Fruit fly (Drosophila melanogaster) whole organism, prepupa: ENCODE data around the gene CG42269.

Experiments
- CG10631 ChIP-seq: fragments of 200-800 bp; sonication (Bioruptor generic); optimal IDR thresholded peaks from 2 replicates; lab custom pipeline; 2016; ENCODE audit warnings: missing biosample characterization, missing genetic modification characterization
- CG10669 ChIP-seq: fragments of 200-800 bp; sonication (Bioruptor generic); optimal IDR thresholded peaks from 3 replicates; lab custom pipeline; 2018; ENCODE audit warnings: missing biosample characterization, mild to moderate bottlenecking, missing genetic modification characterization, moderate library complexity
- CG11762 ChIP-seq: fragments of 200-800 bp; sonication (Bioruptor generic); optimal IDR thresholded peaks from 3 replicates; lab custom pipeline; 2016; ENCODE audit warnings: missing biosample characterization, missing genetic modification characterization; ENCODE audit not compliant: insufficient read depth
- CG11902 ChIP-seq: fragments of 200-800 bp; sonication (Bioruptor generic); optimal IDR thresholded peaks from 3 replicates; lab custom pipeline; 2016; ENCODE audit warnings: missing biosample characterization, missing genetic modification characterization
- CG15336 ChIP-seq: fragments of 200-800 bp; sonication (Bioruptor generic); IDR thresholded peaks from 2 replicates; pipeline ENCODE4 v1.3.6; 2022; ENCODE audit warnings: missing biosample characterization, missing genetic modification characterization
- CG16779 ChIP-seq: fragments of 200-800 bp; sonication (Bioruptor generic); optimal IDR thresholded peaks from 3 replicates; lab custom pipeline; 2017; ENCODE audit warnings: missing biosample characterization, mild to moderate bottlenecking, missing genetic modification characterization
- CG31627 ChIP-seq: fragments of 200-800 bp; sonication (Bioruptor generic); optimal IDR thresholded peaks from 3 replicates; lab custom pipeline; 2016; ENCODE audit warnings: missing biosample characterization, missing genetic modification characterization
- CG32006 ChIP-seq: fragments of 200-800 bp; sonication (Bioruptor generic); optimal IDR thresholded peaks from 3 replicates; lab custom pipeline; 2017; ENCODE audit warnings: missing biosample characterization, mild to moderate bottlenecking, missing genetic modification characterization
- CG3919 ChIP-seq: fragments of 200-800 bp; sonication (Bioruptor generic); optimal IDR thresholded peaks from 3 replicates; lab custom pipeline; 2016; ENCODE audit warnings: missing biosample characterization, missing genetic modification characterization
- CG4318 ChIP-seq: fragments of 200-800 bp; sonication (Bioruptor generic); optimal IDR thresholded peaks from 3 replicates; lab custom pipeline; 2017; ENCODE audit warnings: missing biosample characterization, mild to moderate bottlenecking, missing genetic modification characterization
- CG6276 ChIP-seq: fragments of 200-800 bp; sonication (Bioruptor generic); optimal IDR thresholded peaks from 2 replicates; lab custom pipeline; 2017; ENCODE audit warnings: missing biosample characterization, mild to moderate bottlenecking, missing genetic modification characterization
- CG6792 ChIP-seq: fragments of 200-800 bp; sonication (Bioruptor generic); optimal IDR thresholded peaks from 3 replicates; lab custom pipeline; 2016; ENCODE audit warnings: missing biosample characterization, missing genetic modification characterization
- CG6808 ChIP-seq: fragments of 200-800 bp; sonication (Bioruptor generic); optimal IDR thresholded peaks from 3 replicates; lab custom pipeline; 2017; ENCODE audit warnings: missing biosample characterization, missing genetic modification characterization, mild to moderate bottlenecking, moderate library complexity, missing genetic modification reagents
- CG6854 ChIP-seq: fragments of 200-800 bp; sonication (Bioruptor generic); optimal IDR thresholded peaks from 2 replicates; lab custom pipeline; 2017; ENCODE audit warnings: missing biosample characterization, mild to moderate bottlenecking, missing genetic modification characterization
- CG7368 ChIP-seq: fragments of 200-800 bp; sonication (Bioruptor generic); optimal IDR thresholded peaks from 3 replicates; lab custom pipeline; 2016; ENCODE audit warnings: missing biosample characterization, missing genetic modification characterization
- CG8119 ChIP-seq: fragments of 200-800 bp; sonication (Bioruptor generic); IDR thresholded peaks from 3 replicates; pipeline ENCODE4 v1.3.6; 2022; ENCODE audit warnings: missing biosample characterization, missing genetic modification characterization
- CG8319 ChIP-seq: fragments of 200-800 bp; sonication (Bioruptor generic); optimal IDR thresholded peaks from 3 replicates; lab custom pipeline; 2016; ENCODE audit warnings: missing biosample characterization, missing genetic modification characterization
- CG8632 ChIP-seq: fragments of 200-800 bp; sonication (Bioruptor generic); optimal IDR thresholded peaks from 3 replicates; lab custom pipeline; 2016; ENCODE audit warnings: missing biosample characterization, missing genetic modification characterization
- CG9139 ChIP-seq: fragments of 200-800 bp; sonication (Bioruptor generic); optimal IDR thresholded peaks from 3 replicates; lab custom pipeline; 2017; ENCODE audit warnings: missing biosample characterization, mild to moderate bottlenecking, missing genetic modification characterization
- Eip75B ChIP-seq: fragments of 200-800 bp; sonication (Bioruptor generic); optimal IDR thresholded peaks from 3 replicates; lab custom pipeline; 2016; ENCODE audit warnings: missing biosample characterization, missing genetic modification characterization
- Eip78C ChIP-seq: fragments of 200-800 bp; sonication (Bioruptor generic); peaks from one replicate; lab custom pipeline; 2016; ENCODE audit warnings: missing biosample characterization, missing genetic modification characterization
- Gug ChIP-seq: fragments of 200-800 bp; sonication (Bioruptor generic); IDR thresholded peaks from 2 replicates; pipeline ENCODE4 v1.3.6; 2022; ENCODE audit warnings: missing biosample characterization, missing genetic modification characterization
- Hr38 ChIP-seq: sonication (Bioruptor generic); optimal IDR thresholded peaks from 2 replicates; lab custom pipeline; 2016; ENCODE audit warnings: missing biosample characterization, missing genetic modification characterization
- Hr39 ChIP-seq: fragments of 200-800 bp; sonication (Bioruptor generic); optimal IDR thresholded peaks from 2 replicates; lab custom pipeline; 2016; ENCODE audit warnings: missing biosample characterization, missing genetic modification characterization
- Hr4 ChIP-seq: fragments of 200-800 bp; sonication (Bioruptor generic); optimal IDR thresholded peaks from 3 replicates; lab custom pipeline; 2016; ENCODE audit warnings: missing biosample characterization, missing genetic modification characterization
- Met ChIP-seq: fragments of 200-800 bp; sonication (Bioruptor generic); optimal IDR thresholded peaks from 3 replicates; lab custom pipeline; 2016; ENCODE audit warnings: missing biosample characterization, missing genetic modification characterization
- Sox14 ChIP-seq: fragments of 200-800 bp; sonication (Bioruptor generic); optimal IDR thresholded peaks from 3 replicates; lab custom pipeline; 2016; ENCODE audit warnings: missing biosample characterization, missing genetic modification characterization
- Sox15 ChIP-seq: fragments of 200-800 bp; sonication (Bioruptor generic); optimal IDR thresholded peaks from 3 replicates; lab custom pipeline; 2016; ENCODE audit warnings: missing biosample characterization, missing genetic modification characterization
- cyc ChIP-seq: fragments of 200-800 bp; sonication (Bioruptor generic); optimal IDR thresholded peaks from 3 replicates; lab custom pipeline; 2016; ENCODE audit warnings: missing biosample characterization, missing genetic modification characterization
- dsx ChIP-seq: fragments of 200-800 bp; optimal IDR thresholded peaks from 3 replicates; lab custom pipeline; 2019; ENCODE audit warnings: missing biosample characterization, mild to moderate bottlenecking, missing genetic modification characterization, moderate library complexity; ENCODE audit not compliant: poor library complexity, severe bottlenecking
- eg ChIP-seq: fragments of 200-800 bp; sonication (Bioruptor generic); IDR thresholded peaks from 3 replicates; pipeline ENCODE4 v1.3.6; 2022; ENCODE audit warnings: missing biosample characterization, missing genetic modification characterization
- fd59A ChIP-seq: fragments of 200-800 bp; sonication (Bioruptor generic); optimal IDR thresholded peaks from 2 replicates; lab custom pipeline; 2017; ENCODE audit warnings: missing biosample characterization, mild to moderate bottlenecking, missing genetic modification characterization, missing genetic modification reagents
- fd85E ChIP-seq: fragments of 200-800 bp; sonication (Bioruptor generic); optimal IDR thresholded peaks from 3 replicates; lab custom pipeline; 2016; ENCODE audit warnings: missing biosample characterization, missing genetic modification characterization
- fkh ChIP-seq: fragments of 200-800 bp; sonication (Bioruptor generic); optimal IDR thresholded peaks from 3 replicates; lab custom pipeline; 2017; ENCODE audit warnings: missing biosample characterization, mild to moderate bottlenecking, missing genetic modification characterization, moderate library complexity
- lz ChIP-seq: fragments of 200-800 bp; sonication (Bioruptor generic); optimal IDR thresholded peaks from 3 replicates; lab custom pipeline; 2016; ENCODE audit warnings: missing biosample characterization, missing genetic modification characterization
- net ChIP-seq: fragments of 200-800 bp; sonication (Bioruptor generic); optimal IDR thresholded peaks from 3 replicates; lab custom pipeline; 2016; ENCODE audit warnings: missing biosample characterization, missing genetic modification characterization
- pdm3 ChIP-seq: fragments of 200-800 bp; sonication (Bioruptor generic); optimal IDR thresholded peaks from 3 replicates; lab custom pipeline; 2016; ENCODE audit warnings: missing biosample characterization, missing genetic modification characterization
- salr ChIP-seq, 2 experiments: fragments of 200-800 bp; sonication (Bioruptor generic); optimal IDR thresholded peaks; 3 replicates each; lab custom pipeline; 2016 to 2018; ENCODE audit warnings: missing biosample characterization in 2 of 2, missing genetic modification characterization in 2 of 2, mild to moderate bottlenecking in 1 of 2
- spab ChIP-seq: fragments of 200-800 bp; sonication (Bioruptor generic); optimal IDR thresholded peaks from 2 replicates; lab custom pipeline; 2017; ENCODE audit warnings: missing biosample characterization, mild to moderate bottlenecking, missing genetic modification characterization, missing genetic modification reagents
- ss ChIP-seq, 2 experiments: fragments of 200-800 bp; sonication (Bioruptor generic); optimal IDR thresholded peaks; 2 replicates in 1 of 2; 3 replicates in 1 of 2; lab custom pipeline; 2017 to 2018; ENCODE audit warnings: mild to moderate bottlenecking in 2 of 2, missing biosample characterization in 2 of 2, missing genetic modification characterization in 2 of 2, moderate library complexity in 1 of 2
- svp ChIP-seq: fragments of 200-800 bp; sonication (Bioruptor generic); peaks from one replicate; lab custom pipeline; 2016; ENCODE audit warnings: missing biosample characterization, missing genetic modification characterization
- vri ChIP-seq: fragments of 200-800 bp; sonication (Bioruptor generic); optimal IDR thresholded peaks from 3 replicates; lab custom pipeline; 2016; ENCODE audit warnings: missing biosample characterization, mild to moderate bottlenecking, missing genetic modification characterization

CG42269 gene

dm6 chr3L:6062860-6063607 is 3.1 kb upstream of the CG42269 start, which contains the start of gene CG10472:
Gene CG10472 (minus strand): TSS chr3L:6062910.
- TF ChIP-seq fd59A (GFP tag; lab: Kevin White, UChicago) (no peak), vri (GFP tag; lab: Kevin White, UChicago) (peak; percentile 74)

- TF ChIP-seq salr (GFP tag; optimal IDR thresholded peaks at IDR 0.05; lab: Kevin White, UChicago) (no peak), Eip78C (no peak), CG10669 (GFP tag; lab: Kevin White, UChicago) (no peak), dsx (GFP tag; lab: Kevin White, UChicago) (no peak), CG32006 (GFP tag; lab: Kevin White, UChicago) (no peak), Eip75B (GFP tag; lab: Kevin White, UChicago) (no peak), CG8119 (no peak)
Measured at dm6 chr3L:6068178-6068577, 2.1 kb downstream of the CG42269 start.

- TF ChIP-seq fkh (no peak), spab (no peak), svp (no peak), CG11902 (GFP tag; lab: Kevin White, UChicago) (no peak), CG9139 (GFP tag; lab: Kevin White, UChicago) (no peak)
- TF ChIP-seq, all 60 proteins: peak for 0
Measured at dm6 chr3L:6070119-6070518, 4.0 kb downstream of the CG42269 start.

DNA sequence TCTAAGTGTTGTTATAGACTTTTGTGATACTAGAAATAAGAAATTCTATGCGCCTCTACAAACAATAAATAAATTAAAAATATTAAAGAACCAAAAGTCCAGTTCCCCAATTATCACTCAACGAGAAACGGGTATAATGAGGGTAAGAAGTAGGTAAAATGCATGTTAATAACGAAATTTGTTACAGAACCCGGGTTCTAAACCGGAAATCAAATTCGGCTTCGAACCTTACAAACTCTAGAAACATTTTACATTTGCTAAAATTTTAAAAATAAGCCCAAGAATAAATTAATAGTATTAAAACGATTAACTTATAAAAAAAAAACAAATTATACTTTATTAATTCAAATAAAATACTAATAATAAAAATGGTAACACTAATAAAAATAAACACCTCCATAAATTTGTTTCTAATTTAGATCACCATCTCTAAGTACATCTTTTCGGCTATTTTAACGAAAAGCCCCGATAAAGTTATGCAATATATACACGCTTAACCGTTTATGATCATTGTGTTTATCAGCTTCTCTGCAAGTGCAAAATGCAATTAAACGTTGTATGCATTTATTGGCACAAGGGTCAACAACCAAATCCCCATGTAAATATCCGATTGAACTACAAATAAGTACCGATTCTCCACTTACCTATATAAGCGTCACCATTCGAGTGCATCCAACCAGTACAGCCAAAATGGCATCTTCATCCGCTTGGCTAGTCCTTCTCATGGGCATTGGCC is 5.5 kb downstream of the CG42269 start, which contains the start of gene CG6602:
TSS of gene CG6602 (plus strand) at position 686 of the 736 bp plus-strand sequence.
- TF ChIP-seq CG6792 (GFP tag; lab: Kevin White, UChicago) (no peak), Met (peak; percentile 44), Hr4 (GFP tag; lab: Kevin White, UChicago) (no peak), Gug (GFP tag; lab: Robert Waterston, UW) (no peak; the same call in 1 of the 2 replicates), CG10631 (GFP tag; lab: Kevin White, UChicago) (peak; percentile 6), dsx (GFP tag; lab: Kevin White, UChicago) (no peak), svp (no peak), Eip78C (peak; percentile 68), Eip75B (GFP tag; lab: Kevin White, UChicago) (peak; percentile 17), CG11762 (no peak), fd85E (GFP tag; lab: Kevin White, UChicago) (no peak), spab (no peak), Hr39 (peak; percentile 65), CG15336 (GFP tag; lab: Robert Waterston, UW) (no peak), net (GFP tag; lab: Kevin White, UChicago) (peak; percentile 5), lz (GFP tag; lab: Kevin White, UChicago) (peak; percentile 68), CG6808 (no peak), Sox14 (GFP tag; lab: Kevin White, UChicago) (no peak), CG6276 (GFP tag; lab: Kevin White, UChicago) (no peak), pdm3 (GFP tag; lab: Kevin White, UChicago) (no peak), CG16779 (tag; lab: Kevin White, UChicago) (no peak), Sox15 (GFP tag; lab: Kevin White, UChicago) (peak; percentile 41), salr (GFP tag; optimal IDR thresholded peaks at IDR 0.05; lab: Kevin White, UChicago) (peak in 1 of 2 experiments; percentile 54), CG4318 (no peak), CG31627 (GFP tag; lab: Kevin White, UChicago) (peak; percentile 55), fd59A (GFP tag; lab: Kevin White, UChicago) (no peak), Hr38 (GFP tag; lab: Kevin White, UChicago) (no peak), eg (GFP tag; lab: Robert Waterston, UW) (peak; percentile 50; the same call in 2 of the 3 replicates), ss (GFP tag; optimal IDR thresholded peaks at IDR 0.05; lab: Kevin White, UChicago) (no peak), CG6854 (peak; percentile 21), CG8319 (GFP tag; lab: Kevin White, UChicago) (peak; percentile 43), CG3919 (peak; percentile 58), CG7368 (GFP tag; lab: Kevin White, UChicago) (peak; percentile 13), cyc (GFP tag; lab: Kevin White, UChicago) (peak; percentile 73), CG8632 (GFP tag; lab: Kevin White, UChicago) (no peak), CG8119 (no peak), CG10669 (GFP tag; lab: Kevin White, UChicago) (peak; percentile 42)
